Fruit fly (Drosophila melanogaster) whole organism, wandering third instar larva: ENCODE results near the gene GatB.

Experiments used
- Dif ChIP-seq: fragments of 200-275, 200-300 bp; sonication (Bioruptor generic); optimal IDR thresholded peaks from 2 replicates; lab custom pipeline; 2018; ENCODE audit warnings: missing biosample characterization, missing genetic modification characterization; ENCODE audit not compliant: partially characterized antibody
- Hr78 ChIP-seq: fragments of >200 bp; optimal IDR thresholded peaks from 2 replicates; lab custom pipeline; 2017; ENCODE audit warnings: missing biosample characterization, missing genetic modification characterization
- Hr83 ChIP-seq: fragments of 200-300 bp; sonication (Bioruptor generic); optimal IDR thresholded peaks from 2 replicates; lab custom pipeline; 2016; ENCODE audit warnings: missing biosample characterization, mild to moderate bottlenecking, missing genetic modification characterization, moderate library complexity; ENCODE audit not compliant: poor library complexity, severe bottlenecking
- Rel ChIP-seq, 2 experiments: fragments of 200-800 bp; sonication (Bioruptor generic) in 1 of 2; optimal IDR thresholded peaks; 2 replicates in 1 of 2; 3 replicates in 1 of 2; lab custom pipeline; 2016 to 2019; ENCODE audit warnings: mild to moderate bottlenecking in 2 of 2, missing biosample characterization in 2 of 2, missing genetic modification characterization in 2 of 2, moderate library complexity in 1 of 2
- ey ChIP-seq: fragments of 200-800 bp; sonication (Bioruptor generic); optimal IDR thresholded peaks from 2 replicates; lab custom pipeline; 2016; ENCODE audit warnings: missing biosample characterization, missing genetic modification characterization
- psq ChIP-seq: fragments of 200-800 bp; sonication (Bioruptor generic); optimal IDR thresholded peaks from 3 replicates; lab custom pipeline; 2017; ENCODE audit warnings: missing biosample characterization, mild to moderate bottlenecking, missing genetic modification characterization, moderate library complexity
- rgr ChIP-seq: fragments of 200-800 bp; sonication (Bioruptor generic); optimal IDR thresholded peaks from 3 replicates; lab custom pipeline; 2016; ENCODE audit warnings: missing biosample characterization, mild to moderate bottlenecking, missing genetic modification characterization

DNA sequence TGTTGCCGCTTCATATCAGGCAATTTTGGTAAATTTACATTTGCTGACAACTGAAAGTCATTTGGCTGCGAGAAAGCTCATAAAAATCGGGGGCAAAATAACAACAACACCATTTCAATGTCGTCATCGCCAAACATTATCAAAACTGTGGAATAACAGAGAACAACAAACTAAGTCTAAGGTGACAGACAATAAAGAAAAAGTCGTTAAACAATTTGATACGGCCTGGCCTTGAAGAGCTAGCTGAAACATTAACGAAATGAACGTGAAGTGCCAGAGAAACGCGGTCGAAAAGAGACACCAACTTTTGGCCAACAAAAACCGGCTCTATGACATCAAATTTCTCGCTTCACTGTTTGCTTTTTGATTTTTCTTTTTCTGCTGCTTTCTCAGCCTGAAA is 39.9 kb downstream of the GatB start:
- TF ChIP-seq Dif (GFP tag; lab: Kevin White, UChicago), result no peak
- TF ChIP-seq psq (GFP tag; lab: Kevin White, UChicago), result no peak
- no peak for TF ChIP-seq Hr78 (GFP tag; lab: Kevin White, UChicago)
- TF ChIP-seq Hr83 (GFP tag; lab: Kevin White, UChicago), result no peak
- TF ChIP-seq Rel (GFP tag; optimal IDR thresholded peaks at IDR 0.05; lab: Kevin White, UChicago), result no peak
- peak; percentile 5 for TF ChIP-seq Rel (tag; optimal IDR thresholded peaks at IDR 0.05; lab: Kevin White, UChicago)
- TF ChIP-seq rgr, result no peak
- TF ChIP-seq ey (GFP tag; lab: Kevin White, UChicago), result no peak
